Worm (Caenorhabditis elegans) whole organism, L4 larva: ENCODE measurements around the gene C16A3.6.

ENCODE experiments used
- F10B5.3 ChIP-seq: sonication (generic microtip); optimal IDR thresholded peaks from 2 replicates; lab custom pipeline; 2016; ENCODE audit warnings: mild to moderate bottlenecking, missing genetic modification characterization, missing compliant biosample characterization
- F49E8.2 ChIP-seq: sonication (generic microtip); optimal IDR thresholded peaks from 2 replicates; lab custom pipeline; 2016; ENCODE audit warnings: missing compliant biosample characterization, mild to moderate bottlenecking, missing genetic modification characterization, borderline replicate concordance
- Y105C5A.15 ChIP-seq: fragments of 200-800 bp; sonication (Bioruptor generic); IDR thresholded peaks from 2 replicates; pipeline ENCODE4 v1.3.6; 2022; ENCODE audit warnings: missing genetic modification characterization, missing compliant biosample characterization
- aha-1 ChIP-seq: fragments of 150-350 bp; peaks from one replicate; lab custom pipeline; 2014; ENCODE audit warnings: missing biosample characterization, missing genetic modification characterization
- ama-1 ChIP-seq: fragments of 150-350 bp; optimal IDR thresholded peaks from 2 replicates; lab custom pipeline; 2014; ENCODE audit warnings: inconsistent platforms, mixed read lengths
- egl-27 ChIP-seq: sonication (generic microtip); optimal IDR thresholded peaks from 3 replicates; lab custom pipeline; 2017; ENCODE audit warnings: missing biosample characterization, missing genetic modification reagents, missing genetic modification characterization
- lin-39 ChIP-seq: fragments of 150-350 bp; optimal IDR thresholded peaks from 2 replicates; lab custom pipeline; 2014; ENCODE audit warnings: missing biosample characterization, missing genetic modification reagents, missing genetic modification characterization
- nhr-25 ChIP-seq: sonication (generic microtip); optimal IDR thresholded peaks from 2 replicates; lab custom pipeline; 2017; ENCODE audit warnings: missing genetic modification characterization, mild to moderate bottlenecking, missing compliant biosample characterization, antibody characterized with exemption, moderate library complexity, borderline replicate concordance; ENCODE audit not compliant: insufficient read depth
- nhr-28 ChIP-seq: fragments of 150-350 bp; optimal IDR thresholded peaks from 2 replicates; lab custom pipeline; 2014; ENCODE audit warnings: missing biosample characterization, missing genetic modification characterization

- TF ChIP-seq nhr-25 (tag; lab: Kevin White, UChicago) (peak; percentile 71), ama-1 (lab: Kevin White, UChicago) (peak; percentile 25), F10B5.3 (tag; lab: Kevin White, UChicago) (no peak), lin-39 (tag; lab: Kevin White, UChicago) (no peak), aha-1 (tag; lab: Kevin White, UChicago) (peak; percentile 99), Y105C5A.15 (GFP tag; lab: Robert Waterston, UW) (no peak), F49E8.2 (tag; lab: Kevin White, UChicago) (peak; percentile 61), egl-27 (no peak), nhr-28 (tag; lab: Kevin White, UChicago) (peak; percentile 50)
These were observed 34.3 kb upstream of the C16A3.6 start for ce11 chrIII:6344737-6345136.
